ENCODE assay signal across 4 fruit fly cellular contexts in the genomic region with DNA sequence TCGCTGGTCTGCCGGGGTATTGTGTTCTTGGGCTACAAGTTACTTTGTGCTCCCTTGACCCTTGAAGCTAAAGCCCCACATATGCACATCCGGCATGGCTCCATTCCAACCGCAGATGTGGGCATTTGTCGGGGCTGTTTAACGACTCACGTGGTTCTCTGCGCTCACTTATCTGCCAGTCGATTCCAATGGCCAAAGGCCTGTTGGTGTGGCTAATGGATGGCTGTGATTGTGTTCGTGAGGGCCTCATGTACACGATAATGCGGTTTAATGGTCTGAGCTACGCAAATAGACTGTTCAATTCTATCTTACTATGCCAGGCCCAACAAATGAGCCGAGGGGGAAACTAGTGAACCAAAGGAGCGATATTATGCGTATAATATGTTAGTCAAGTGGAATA.
TF ChIP-seq lines count a peak whose summit lies in the region.

No protein-coding gene starts in this region.

- no peak for TF ChIP-seq CTCF in whole organism, embryonic (GFP tag; optimal IDR thresholded peaks at IDR 0.05; lab: Kevin White, UChicago)

TF ChIP-seq in whole organism, adult, 20 proteins besides CTCF, POLR2A, EP300 and RAD21:
- TF ChIP-seq CG14711 (tag; optimal IDR thresholded peaks at IDR 0.05; lab: Kevin White, UChicago) (no peak), cnc (optimal IDR thresholded peaks at IDR 0.05; lab: Kevin White, UChicago) (no peak), toe (GFP tag; optimal IDR thresholded peaks at IDR 0.05; lab: Kevin White, UChicago) (peak; percentile 9), CG5204 (GFP tag; optimal IDR thresholded peaks at IDR 0.05; lab: Kevin White, UChicago) (no peak), ovo (GFP tag; optimal IDR thresholded peaks at IDR 0.05; lab: Kevin White, UChicago) (no peak), CG7045 (GFP tag; optimal IDR thresholded peaks at IDR 0.05; lab: Kevin White, UChicago) (no peak), tj (GFP tag; optimal IDR thresholded peaks at IDR 0.05; lab: Kevin White, UChicago) (no peak), Mnt (GFP tag; optimal IDR thresholded peaks at IDR 0.05; lab: Kevin White, UChicago) (peak; percentile 10), cic (GFP tag; optimal IDR thresholded peaks at IDR 0.05; lab: Kevin White, UChicago) (no peak), pad (GFP tag; optimal IDR thresholded peaks at IDR 0.05; lab: Kevin White, UChicago) (no peak), CG7101 (tag; optimal IDR thresholded peaks at IDR 0.05; lab: Kevin White, UChicago) (no peak), CG1620 (GFP tag; optimal IDR thresholded peaks at IDR 0.05; lab: Kevin White, UChicago) (no peak), Clk (GFP tag; optimal IDR thresholded peaks at IDR 0.05; lab: Kevin White, UChicago) (no peak), Hr96 (GFP tag; optimal IDR thresholded peaks at IDR 0.05; lab: Kevin White, UChicago) (no peak), Crg-1 (GFP tag; optimal IDR thresholded peaks at IDR 0.05; lab: Kevin White, UChicago) (no peak), CG12768 (GFP tag; optimal IDR thresholded peaks at IDR 0.05; lab: Kevin White, UChicago) (peak; percentile 59), CG33017 (tag; optimal IDR thresholded peaks at IDR 0.05; lab: Kevin White, UChicago) (no peak)

TF ChIP-seq in whole organism, embryonic, 481 proteins besides CTCF, POLR2A, EP300 and RAD21:
- TF ChIP-seq her (GFP tag; optimal IDR thresholded peaks at IDR 0.05; lab: Kevin White, UChicago) (no peak), Optix (GFP tag; IDR thresholded peaks at IDR 0.05; lab: Robert Waterston, UW) (no peak), sr (GFP tag; IDR thresholded peaks at IDR 0.05; lab: Robert Waterston, UW) (no peak), nom (GFP tag; optimal IDR thresholded peaks at IDR 0.05; lab: Kevin White, UChicago) (peak; percentile 2), cwo (GFP tag; optimal IDR thresholded peaks at IDR 0.05; lab: Kevin White, UChicago) (peak; percentile 1), Spps (tag; optimal IDR thresholded peaks at IDR 0.05; lab: Kevin White, UChicago) (no peak), gcm (GFP tag; optimal IDR thresholded peaks at IDR 0.05; lab: Kevin White, UChicago) (peak; percentile 22), cg (GFP tag; optimal IDR thresholded peaks at IDR 0.05; lab: Kevin White, UChicago) (peak; percentile 10), CG9932 (GFP tag; IDR thresholded peaks at IDR 0.05; lab: Robert Waterston, UW) (no peak), amos (GFP tag; IDR thresholded peaks at IDR 0.05; lab: Robert Waterston, UW; ENCODE audit: partially characterized antibody) (no peak), CG7987 (GFP tag; optimal IDR thresholded peaks at IDR 0.05; lab: Kevin White, UChicago) (peak; percentile 2), Med (GFP tag; lab: Kevin White, UChicago) (peak; percentile 24), Oaz (GFP tag; IDR thresholded peaks at IDR 0.05; lab: Robert Waterston, UW) (no peak), nau (GFP tag; optimal IDR thresholded peaks at IDR 0.05; lab: Kevin White, UChicago) (no peak), Lpt (GFP tag; optimal IDR thresholded peaks at IDR 0.05; lab: Kevin White, UChicago) (no peak), chif (GFP tag; optimal IDR thresholded peaks at IDR 0.05; lab: Kevin White, UChicago) (no peak), so (GFP tag; IDR thresholded peaks at IDR 0.05; lab: Robert Waterston, UW) (no peak), slp2 (GFP tag; optimal IDR thresholded peaks at IDR 0.05; lab: Kevin White, UChicago) (no peak), chinmo (GFP tag; IDR thresholded peaks at IDR 0.05; lab: Robert Waterston, UW; ENCODE audit: partially characterized antibody) (0 out of 4 replicates have a peak, but pooled peaks have one; percentile 57), ewg (GFP tag; optimal IDR thresholded peaks at IDR 0.05; lab: Kevin White, UChicago) (no peak), mld (GFP tag; IDR thresholded peaks at IDR 0.05; lab: Robert Waterston, UW; ENCODE audit: partially characterized antibody) (no peak)

TF ChIP-seq in whole organism, prepupa, 60 proteins besides CTCF, POLR2A, EP300 and RAD21:
- TF ChIP-seq ss (GFP tag; optimal IDR thresholded peaks at IDR 0.05; lab: Kevin White, UChicago) (peak; percentile 29 to 47), Eip75B (GFP tag; optimal IDR thresholded peaks at IDR 0.05; lab: Kevin White, UChicago) (no peak), svp (GFP tag; lab: Kevin White, UChicago) (peak; percentile 87), dsx (GFP tag; optimal IDR thresholded peaks at IDR 0.05; lab: Kevin White, UChicago; ENCODE audit: poor library complexity, severe bottlenecking) (no peak), CG6163 (GFP tag; IDR thresholded peaks at IDR 0.05; lab: Robert Waterston, UW) (no peak), CG6276 (GFP tag; optimal IDR thresholded peaks at IDR 0.05; lab: Kevin White, UChicago) (peak; percentile 15), dac (GFP tag; optimal IDR thresholded peaks at IDR 0.05; lab: Kevin White, UChicago) (no peak), Lpt (GFP tag; optimal IDR thresholded peaks at IDR 0.05; lab: Kevin White, UChicago) (no peak), cyc (GFP tag; optimal IDR thresholded peaks at IDR 0.05; lab: Kevin White, UChicago) (no peak), Eip78C (GFP tag; lab: Kevin White, UChicago) (peak; percentile 70)
TF ChIP-seq in whole organism, prepupa: peak in this region for 4.

TF ChIP-seq in whole organism, pupa, 21 proteins besides CTCF, POLR2A, EP300 and RAD21:
- TF ChIP-seq CG14655 (GFP tag; optimal IDR thresholded peaks at IDR 0.05; lab: Kevin White, UChicago) (no peak), CG32121 (GFP tag; IDR thresholded peaks at IDR 0.05; lab: Robert Waterston, UW) (no peak), CG9948 (tag; optimal IDR thresholded peaks at IDR 0.05; lab: Kevin White, UChicago) (no peak), CG8301 (tag; optimal IDR thresholded peaks at IDR 0.05; lab: Kevin White, UChicago) (no peak), CG8159 (tag; optimal IDR thresholded peaks at IDR 0.05; lab: Kevin White, UChicago) (no peak), Snoo (tag; optimal IDR thresholded peaks at IDR 0.05; lab: Kevin White, UChicago) (no peak), CG34367 (tag; optimal IDR thresholded peaks at IDR 0.05; lab: Kevin White, UChicago) (no peak), gl (tag; optimal IDR thresholded peaks at IDR 0.05; lab: Kevin White, UChicago) (peak; percentile 22), CG12605 (GFP tag; IDR thresholded peaks at IDR 0.05; lab: Robert Waterston, UW) (no peak), Pif1B (GFP tag; optimal IDR thresholded peaks at IDR 0.05; lab: Kevin White, UChicago) (no peak), Ets98B (GFP tag; IDR thresholded peaks at IDR 0.05; lab: Robert Waterston, UW) (peak; percentile 5; the same call in 1 of the 2 replicates), CG15710 (tag; optimal IDR thresholded peaks at IDR 0.05; lab: Kevin White, UChicago) (no peak), rn (GFP tag; IDR thresholded peaks at IDR 0.05; lab: Robert Waterston, UW) (no peak), D1 (tag; optimal IDR thresholded peaks at IDR 0.05; lab: Kevin White, UChicago) (no peak), Pif1A (GFP tag; optimal IDR thresholded peaks at IDR 0.05; lab: Kevin White, UChicago) (no peak), CG4496 (GFP tag; IDR thresholded peaks at IDR 0.05; lab: Robert Waterston, UW) (no peak), CG13204 (GFP tag; optimal IDR thresholded peaks at IDR 0.05; lab: Kevin White, UChicago) (no peak), EcR (GFP tag; optimal IDR thresholded peaks at IDR 0.05; lab: Kevin White, UChicago) (peak; percentile 69)
